Worm (Caenorhabditis elegans): ENCODE results near the gene fipr-3.

The fipr-3 gene

DNA sequence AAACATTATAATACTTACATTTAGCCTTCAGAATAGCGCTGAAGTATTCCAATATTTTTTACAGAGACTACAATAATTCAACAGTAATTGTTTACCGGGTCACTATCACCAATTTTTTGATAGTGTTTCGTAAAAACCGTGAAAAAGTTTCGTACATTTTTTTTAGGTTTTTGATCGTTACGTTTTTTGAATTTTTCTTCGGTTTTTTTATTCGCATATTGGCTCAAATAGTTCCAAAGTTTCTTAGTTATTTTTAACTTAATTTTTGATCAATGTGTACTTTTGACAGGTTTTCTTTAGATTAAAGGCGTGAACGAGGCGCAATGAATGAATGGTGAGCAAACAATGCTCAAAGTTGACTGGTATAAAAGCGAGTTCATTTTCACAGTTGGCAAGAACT lies at the start of gene fipr-3:
TSS of gene fipr-3 (plus strand) at position 301 of the 400 bp plus-strand sequence.
- no peak for TF ChIP-seq unc-62 (GFP tag; optimal IDR thresholded peaks at IDR 0.05)

DNA sequence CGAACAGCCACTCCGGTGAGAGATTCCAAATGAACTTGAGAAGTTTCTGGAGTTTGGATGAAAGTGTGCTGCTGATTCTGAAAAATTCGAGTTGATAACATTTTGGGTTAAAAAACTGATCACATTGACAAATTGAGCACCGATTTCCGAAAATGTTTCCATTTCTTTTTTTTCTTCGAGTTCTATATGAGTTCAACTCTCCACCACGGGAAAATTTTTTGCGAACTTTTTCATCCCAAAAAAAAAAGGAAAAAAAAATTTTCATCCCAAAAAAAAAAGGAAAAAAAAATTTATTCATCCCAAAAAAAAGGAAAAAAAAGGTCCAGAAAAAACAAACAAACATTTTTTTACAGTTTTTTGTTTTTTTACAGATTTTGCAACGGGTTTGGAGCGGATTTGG lies 46.0 kb upstream of the fipr-3 start, which contains the start of gene Y60A9A.1:
TSS of gene Y60A9A.1 (minus strand) at position 101 of the 400 bp plus-strand sequence.
- no peak for TF ChIP-seq unc-62 (GFP tag; optimal IDR thresholded peaks at IDR 0.05)

DNA sequence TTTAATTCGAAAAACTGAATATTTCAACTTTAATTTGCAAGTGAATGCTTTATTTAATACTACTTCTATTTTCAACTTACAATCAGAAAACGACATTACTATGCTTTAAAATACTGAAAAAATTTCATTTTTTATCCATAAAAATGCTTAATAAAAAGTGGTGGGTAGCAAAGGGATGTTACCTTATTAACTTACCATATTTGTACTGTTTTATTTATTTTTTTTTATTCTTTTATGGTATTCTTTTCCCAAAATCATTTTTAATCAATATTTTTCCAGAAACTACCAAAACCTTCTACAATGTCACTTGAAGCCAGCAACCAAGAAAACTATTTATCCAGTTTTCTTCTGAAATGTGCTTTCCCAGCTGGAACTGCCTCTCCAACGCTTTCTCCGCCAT lies 40.3 kb upstream of the fipr-3 start, which contains the start of gene Y60A9.3:
TSS of gene Y60A9.3 (plus strand) at position 301 of the 400 bp plus-strand sequence.
- no peak for TF ChIP-seq unc-62 (GFP tag; optimal IDR thresholded peaks at IDR 0.05)

DNA sequence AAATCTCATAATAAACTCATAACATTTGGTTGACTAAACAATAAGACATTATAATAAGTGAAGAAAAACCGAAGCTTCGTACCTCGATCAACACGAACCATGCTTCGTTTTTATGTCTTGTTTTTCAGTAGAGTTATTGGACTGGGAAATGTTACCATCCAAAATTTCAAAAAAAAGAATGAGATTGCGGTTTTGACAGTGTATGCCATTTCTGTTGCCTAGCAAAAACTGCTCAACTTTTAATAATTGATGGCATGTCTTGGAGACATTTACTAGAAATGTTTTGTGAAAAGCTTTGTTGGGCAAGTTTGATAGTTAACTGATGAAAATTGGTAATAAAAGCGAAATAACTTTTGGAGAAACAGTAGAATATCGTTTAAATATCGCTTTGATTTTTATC lies 27.9 kb upstream of the fipr-3 start, which contains the start of gene Y60A9.1:
TSS of gene Y60A9.1 (minus strand) at position 101 of the 400 bp plus-strand sequence.
- no peak for TF ChIP-seq unc-62 (GFP tag; optimal IDR thresholded peaks at IDR 0.05)

DNA sequence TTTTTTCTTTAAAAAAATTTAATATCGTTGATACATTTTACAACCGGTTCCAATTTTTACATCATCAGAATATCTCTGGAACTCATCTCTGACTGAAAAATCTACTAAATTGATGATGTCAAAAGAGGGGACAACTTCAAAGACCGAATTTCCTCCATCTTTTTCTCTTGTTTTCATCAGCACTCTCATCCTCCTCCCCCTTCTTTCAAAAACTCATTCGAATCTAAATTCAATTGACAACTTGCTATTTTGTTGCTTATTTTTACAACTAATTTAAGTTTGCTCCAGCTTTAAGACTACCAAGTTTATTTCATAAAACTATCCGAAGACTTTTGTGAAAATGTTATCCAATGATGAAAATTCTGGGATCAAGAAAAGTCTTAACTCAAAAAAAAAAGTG lies 24.2 kb upstream of the fipr-3 start:
- TF ChIP-seq unc-62 (GFP tag; optimal IDR thresholded peaks at IDR 0.05) = no peak

DNA sequence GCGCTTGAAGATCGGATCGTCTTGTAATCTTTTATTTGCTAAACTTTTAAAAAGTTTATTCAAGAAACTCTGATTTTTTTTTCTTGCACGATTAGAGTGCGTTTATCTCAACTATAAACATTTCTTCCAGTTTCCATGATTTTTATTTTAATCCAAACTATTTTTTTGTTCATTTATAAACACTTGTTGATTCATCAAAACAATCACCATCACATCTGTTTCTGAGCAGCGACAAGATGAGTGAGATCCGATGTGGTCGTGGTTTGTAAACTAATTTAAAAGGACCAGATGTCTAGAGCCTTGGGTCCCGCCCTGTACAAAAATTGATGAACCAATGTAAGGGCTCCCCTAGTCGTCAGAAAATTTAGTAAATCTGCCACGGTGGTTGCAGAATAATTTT lies 22.0 kb upstream of the fipr-3 start:
- no peak for TF ChIP-seq unc-62 (GFP tag; optimal IDR thresholded peaks at IDR 0.05)

DNA sequence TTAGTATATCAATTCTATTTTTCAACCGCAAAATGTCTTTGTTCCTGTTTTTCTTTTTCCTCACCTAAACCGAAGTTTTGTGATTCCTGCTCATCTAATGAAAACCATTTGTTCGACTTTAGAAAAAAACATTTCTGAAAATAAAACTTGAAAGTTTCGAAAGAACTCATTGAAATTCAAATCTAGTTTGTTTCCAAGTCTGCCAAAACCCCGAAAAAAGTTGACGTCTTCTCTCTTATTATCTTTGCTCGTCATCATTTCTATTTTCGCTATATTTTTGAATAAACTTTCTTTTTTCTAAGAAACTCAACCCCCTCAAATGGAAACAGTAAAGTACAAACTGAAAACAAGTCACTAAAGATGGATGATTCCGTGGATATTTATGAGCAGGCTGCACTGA lies 17.4 kb upstream of the fipr-3 start, which contains the start of gene frpr-17:
TSS of gene frpr-17 (plus strand) at position 301 of the 400 bp plus-strand sequence.
- no peak for TF ChIP-seq unc-62 (GFP tag; optimal IDR thresholded peaks at IDR 0.05)

DNA sequence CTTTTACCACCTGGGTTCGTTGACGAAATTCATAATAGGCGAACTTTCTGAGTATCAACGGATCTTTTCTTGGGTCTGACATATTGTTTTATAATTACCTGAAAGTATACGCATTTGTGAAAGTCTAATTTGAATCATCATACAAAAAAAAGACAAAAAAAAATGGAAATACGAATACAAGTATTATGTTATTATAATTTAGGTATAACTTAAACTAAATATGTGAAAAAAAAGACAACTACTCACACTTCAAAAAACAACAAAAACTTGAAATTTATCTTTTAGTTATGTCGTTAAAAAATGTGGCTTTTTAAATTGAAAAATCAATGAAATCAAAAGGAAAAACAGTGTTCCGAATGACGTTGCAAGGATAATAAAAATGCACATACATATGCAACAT lies 10.4 kb upstream of the fipr-3 start, which contains the start of gene fbxa-179:
TSS of gene fbxa-179 (minus strand) at position 101 of the 400 bp plus-strand sequence.
- no peak for TF ChIP-seq unc-62 (GFP tag; optimal IDR thresholded peaks at IDR 0.05)

DNA sequence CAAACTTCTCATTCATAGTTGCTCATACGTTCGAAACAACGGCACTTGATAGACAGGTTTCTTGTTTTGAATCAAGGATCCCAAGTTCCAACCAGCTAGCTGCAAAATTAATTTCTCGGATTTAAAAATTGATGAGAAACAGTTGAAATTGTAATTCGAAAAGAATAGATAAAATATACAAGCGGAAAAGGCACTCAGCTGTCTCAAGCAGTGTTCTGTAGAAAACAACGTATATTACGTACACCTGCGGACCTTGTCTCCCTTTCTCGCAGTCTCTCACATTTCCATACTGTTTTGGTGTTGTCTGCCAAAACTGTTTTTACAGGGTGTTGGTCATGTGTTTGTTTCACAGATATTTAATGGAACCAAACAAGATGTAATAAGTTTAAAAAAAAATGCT lies 7.6 kb upstream of the fipr-3 start, which contains the start of gene F23D12.10:
TSS of gene F23D12.10 (minus strand) at position 101 of the 400 bp plus-strand sequence.
- TF ChIP-seq unc-62 (GFP tag; optimal IDR thresholded peaks at IDR 0.05) = no peak

DNA sequence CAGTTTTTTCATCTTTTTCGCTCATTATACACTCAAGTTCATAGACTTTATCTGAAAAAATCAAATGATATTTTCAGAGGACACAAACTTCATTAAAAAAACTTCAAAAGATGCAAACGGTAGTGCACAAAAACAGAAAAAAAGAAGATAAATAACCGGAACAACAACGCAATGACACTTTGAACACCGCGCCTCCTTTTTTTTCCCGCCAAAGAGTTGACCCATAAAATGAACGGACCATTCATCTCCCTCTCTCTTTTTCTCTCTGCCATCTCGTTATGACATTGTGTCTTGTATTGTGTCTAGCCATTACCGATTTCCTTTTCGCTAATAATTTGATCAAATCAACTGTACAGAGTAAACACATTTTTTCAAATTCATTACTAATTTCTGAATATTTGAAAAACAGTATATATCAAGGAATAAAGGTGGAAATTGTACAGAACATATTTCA lies 1.6 kb upstream of the fipr-3 start, which contains the start of gene F23D12.2:
TSS of gene F23D12.2 (minus strand) at position 51 of the 454 bp plus-strand sequence.
- TF ChIP-seq unc-62 (GFP tag; optimal IDR thresholded peaks at IDR 0.05) = no peak

DNA sequence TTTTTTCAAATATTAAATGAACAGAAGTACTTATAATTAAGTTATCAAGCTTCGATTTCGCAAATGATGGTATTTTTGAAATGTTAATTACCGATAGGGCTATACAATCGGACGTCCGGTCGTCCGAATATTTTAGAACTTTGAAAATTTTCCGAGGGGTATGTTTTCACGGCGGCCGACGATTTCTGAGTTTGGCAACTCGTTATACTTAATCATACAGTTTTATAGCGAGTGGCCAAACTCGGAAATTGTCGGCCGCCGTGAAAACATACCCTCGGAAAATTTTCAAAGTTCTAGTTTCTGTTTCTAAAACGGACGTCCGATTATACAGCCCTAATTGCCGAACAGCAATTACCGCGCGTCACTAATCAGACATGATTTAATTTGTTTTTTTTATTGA lies 981 bp downstream of the fipr-3 start:
- no peak for TF ChIP-seq unc-62 (GFP tag; optimal IDR thresholded peaks at IDR 0.05)

DNA sequence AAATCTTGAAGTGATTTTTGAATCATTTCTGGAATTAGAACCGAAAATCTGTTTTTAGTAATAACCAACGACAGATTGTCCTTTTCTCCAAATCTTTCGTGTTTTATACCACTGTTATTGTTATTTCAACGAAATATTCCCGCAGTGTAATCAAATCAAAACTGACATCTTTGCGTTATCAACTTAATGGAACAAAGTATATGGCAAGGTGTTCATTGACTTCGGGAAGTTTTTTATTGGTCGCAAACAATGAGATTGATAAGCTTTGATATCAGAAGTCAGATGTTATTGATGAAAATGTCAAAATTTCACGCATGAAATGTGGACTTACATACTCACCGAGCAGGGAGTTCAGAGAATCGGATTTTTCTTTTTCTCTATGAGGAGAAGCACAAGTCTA lies 1.5 kb downstream of the fipr-3 start, which contains the start of gene F23D12.11:
TSS of gene F23D12.11 (minus strand) at position 79 of the 400 bp plus-strand sequence.
- TF ChIP-seq unc-62 (GFP tag; optimal IDR thresholded peaks at IDR 0.05) = no peak

DNA sequence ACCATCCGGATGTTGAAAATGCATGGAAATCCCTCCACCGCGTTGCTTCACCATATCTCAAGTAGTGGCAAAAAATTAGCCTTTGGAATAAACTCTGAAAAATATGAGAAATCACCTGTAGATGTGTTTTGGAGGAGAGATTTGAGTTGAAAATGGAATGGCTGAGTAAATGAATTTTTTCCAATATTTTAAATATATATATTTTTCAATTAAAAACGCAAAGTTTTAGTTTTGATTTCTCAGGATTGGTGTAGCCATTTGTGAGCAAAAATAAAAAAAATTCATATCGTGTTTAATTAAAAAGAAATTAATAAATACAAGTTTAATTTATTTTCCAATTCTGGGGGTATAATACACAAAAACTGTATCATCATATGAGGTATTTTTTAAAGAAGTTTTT lies 4.8 kb downstream of the fipr-3 start, which contains the start of gene F23D12.1:
TSS of gene F23D12.1 (minus strand) at position 101 of the 400 bp plus-strand sequence.
- TF ChIP-seq unc-62 (GFP tag; optimal IDR thresholded peaks at IDR 0.05) = no peak

DNA sequence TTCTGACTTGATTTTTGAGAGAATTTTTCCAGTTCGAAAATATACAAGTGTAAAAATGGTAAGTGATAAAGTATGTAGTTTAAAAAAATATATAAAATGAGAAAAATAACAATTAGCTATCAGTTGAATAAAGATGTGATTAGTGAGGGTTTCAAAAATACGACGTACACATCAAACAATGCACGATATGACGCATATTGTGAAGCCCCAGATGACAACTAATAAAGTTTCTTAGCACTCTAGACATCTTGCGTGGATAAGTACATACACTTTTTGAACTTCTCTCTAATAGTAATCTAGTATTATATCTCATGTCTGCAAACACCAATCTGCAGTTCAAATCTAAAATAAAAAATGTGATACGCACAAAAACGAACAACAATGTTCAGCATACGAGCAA lies 7.2 kb downstream of the fipr-3 start:
- TF ChIP-seq unc-62 (GFP tag; optimal IDR thresholded peaks at IDR 0.05) = no peak

DNA sequence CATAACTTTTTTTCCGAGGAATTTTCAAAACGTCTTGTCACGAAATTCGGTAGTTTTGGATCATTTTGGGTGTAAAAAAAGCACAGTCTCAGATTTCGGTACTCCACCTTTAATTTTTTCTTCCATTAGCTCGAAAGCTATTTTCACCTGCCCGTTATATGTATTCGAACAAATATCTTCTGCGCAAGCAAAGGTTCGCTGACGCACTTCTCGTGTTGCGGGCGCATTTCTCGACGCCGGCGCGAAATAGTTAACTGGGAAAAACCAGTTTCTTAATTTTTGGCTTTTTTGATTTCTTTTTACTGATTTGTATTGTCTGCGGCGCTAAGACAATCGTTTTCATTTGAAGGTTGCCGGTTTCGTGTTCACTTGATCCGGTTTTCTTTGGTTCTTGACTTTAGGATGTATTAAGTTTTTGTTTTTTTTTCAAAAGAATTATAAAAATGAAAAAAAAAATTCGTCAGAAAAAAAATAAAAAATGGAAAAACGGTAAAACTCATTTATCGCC lies 12.5 kb downstream of the fipr-3 start:
- TF ChIP-seq unc-62 (GFP tag; optimal IDR thresholded peaks at IDR 0.05) = no peak

DNA sequence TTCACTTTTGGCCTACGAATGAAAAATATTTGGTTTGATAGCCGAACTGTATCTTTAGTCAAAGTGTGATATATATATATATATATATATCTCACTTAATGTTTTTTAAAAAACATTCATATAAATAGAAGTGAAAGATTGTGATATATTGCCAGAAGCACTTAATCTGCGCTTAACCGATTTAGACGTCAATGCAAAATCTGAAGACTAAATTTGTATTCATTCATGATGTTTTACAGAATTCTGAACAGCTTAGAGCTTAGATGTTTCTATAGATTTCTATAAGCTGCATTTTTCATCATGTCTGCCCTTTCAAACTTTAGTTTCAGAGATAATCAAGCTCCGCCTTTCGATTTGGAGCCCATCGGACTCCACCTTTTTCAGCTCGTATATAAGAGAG lies 19.1 kb downstream of the fipr-3 start, which contains the start of gene F23D12.3:
TSS of gene F23D12.3 (plus strand) at position 301 of the 400 bp plus-strand sequence.
- TF ChIP-seq unc-62 (GFP tag; optimal IDR thresholded peaks at IDR 0.05) = no peak

DNA sequence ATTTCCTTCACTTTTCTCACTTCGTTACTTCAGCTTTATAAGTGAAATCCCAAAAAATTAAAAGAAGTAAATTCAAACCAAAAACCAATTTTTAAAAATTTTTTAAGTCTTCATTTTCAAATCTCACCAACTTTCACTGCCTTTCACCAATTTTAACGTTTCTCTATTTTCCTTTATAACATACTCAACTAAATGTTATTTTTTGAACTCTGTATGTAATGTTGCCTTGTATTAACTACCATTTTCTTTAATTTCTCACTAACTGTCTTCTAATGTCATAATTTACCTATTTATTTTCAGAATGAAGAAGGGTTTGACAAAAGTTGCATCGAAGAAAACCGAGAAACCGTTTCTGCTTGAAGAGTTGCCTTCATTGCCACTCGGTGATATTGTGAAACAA lies 21.5 kb downstream of the fipr-3 start, which contains the start of gene F23D12.4:
TSS of gene F23D12.4 (plus strand) at position 301 of the 400 bp plus-strand sequence.
- no peak for TF ChIP-seq unc-62 (GFP tag; optimal IDR thresholded peaks at IDR 0.05)
